Worm (Caenorhabditis elegans): ENCODE measurements around the gene Y48G9A.7.
"Not testable (repeated sequence)": the region's sequence is repeated elsewhere in the genome, so short reads cannot be mapped to it uniquely, and the experiment has no call there.

Gene Y48G9A.7

DNA sequence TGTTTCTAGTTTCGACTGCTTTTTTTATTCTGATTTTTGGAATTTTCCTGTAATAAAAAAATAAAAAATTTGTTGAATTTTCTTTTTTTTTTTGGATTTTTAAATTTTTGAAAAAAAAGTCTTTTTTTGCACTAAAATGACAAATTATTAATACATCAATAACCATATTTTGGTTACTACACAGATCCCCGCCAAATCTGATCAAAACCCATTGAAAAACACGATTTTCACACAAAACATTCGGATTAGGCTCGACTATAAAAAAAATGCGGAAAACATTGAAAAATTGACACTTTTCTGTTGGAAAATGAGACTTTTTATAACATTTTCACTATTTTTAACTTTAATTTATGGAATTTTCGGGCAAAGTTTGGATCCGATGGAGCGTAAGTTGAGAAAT, at the start of gene Y48G9A.7:
Y48G9A.7 (plus strand) TSS at position 301 of the 400 bp plus-strand sequence.
- TF ChIP-seq aly-2 (tag; optimal IDR thresholded peaks at IDR 0.05) (no peak), ceh-82 (tag; optimal IDR thresholded peaks at IDR 0.05) (no peak), ZK546.5 (tag; optimal IDR thresholded peaks at IDR 0.05) (no peak), tbx-2 (tag; optimal IDR thresholded peaks at IDR 0.05) (no peak)

DNA sequence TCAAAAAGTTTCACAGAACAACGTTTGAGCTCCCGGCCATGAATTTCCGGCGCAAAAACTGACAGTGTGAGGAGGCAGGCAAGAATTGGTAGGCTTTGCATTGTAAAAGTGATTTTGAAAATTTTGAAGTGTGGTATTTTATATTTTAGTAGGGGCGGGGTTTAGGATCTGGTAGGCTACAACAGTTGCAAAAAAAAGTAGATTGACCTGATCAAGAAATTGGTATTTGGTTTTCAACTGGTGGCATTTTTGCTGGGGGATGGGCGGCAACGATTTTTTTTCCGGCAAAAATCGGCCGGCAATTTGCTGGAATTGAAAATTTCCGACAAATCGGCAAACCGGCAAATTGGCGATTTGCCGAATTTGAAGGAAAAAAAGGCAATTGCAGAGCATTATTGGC, 49.5 kb upstream of the Y48G9A.7 start, which contains the start of gene ins-16:
ins-16 (minus strand) TSS at position 101 of the 400 bp plus-strand sequence.
- TF ChIP-seq tbx-2 (tag; optimal IDR thresholded peaks at IDR 0.05) (no peak), egl-5 (tag; optimal IDR thresholded peaks at IDR 0.05) (no peak), R02D3.7 (tag; optimal IDR thresholded peaks at IDR 0.05) (no peak), ztf-4 (tag; optimal IDR thresholded peaks at IDR 0.05) (no peak), nhr-76 (tag; optimal IDR thresholded peaks at IDR 0.05) (no peak), unc-62 (GFP tag; optimal IDR thresholded peaks at IDR 0.05) (no peak), lsy-12 (tag; optimal IDR thresholded peaks at IDR 0.05) (no peak), zag-1 (tag; optimal IDR thresholded peaks at IDR 0.05) (no peak), ceh-28 (tag; optimal IDR thresholded peaks at IDR 0.05) (no peak), nhr-237 (tag; optimal IDR thresholded peaks at IDR 0.05) (no peak), egl-27 (tag; optimal IDR thresholded peaks at IDR 0.05) (no peak), elt-2 (tag; optimal IDR thresholded peaks at IDR 0.05) (no peak), ZK546.5 (tag; optimal IDR thresholded peaks at IDR 0.05) (no peak), mdl-1 (tag; optimal IDR thresholded peaks at IDR 0.05) (no peak), nhr-28 (tag; optimal IDR thresholded peaks at IDR 0.05) (no peak), skn-1 (tag; optimal IDR thresholded peaks at IDR 0.05) (no peak), fkh-10 (GFP tag; optimal IDR thresholded peaks at IDR 0.05) (no peak), sea-2 (GFP tag; optimal IDR thresholded peaks at IDR 0.05) (no peak), ztf-11 (tag; optimal IDR thresholded peaks at IDR 0.05) (no peak)

ce11 chrIII:2068248-2068647, 42.1 kb upstream of the Y48G9A.7 start, which contains the start of gene Y39A3A.3:
TSS of gene Y39A3A.3 (minus strand) at chrIII:2068348.
- TF ChIP-seq elt-2 (tag; optimal IDR thresholded peaks at IDR 0.05), result no peak
- no peak for TF ChIP-seq eor-1 (tag; optimal IDR thresholded peaks at IDR 0.05)
- TF ChIP-seq ztf-4 (tag; optimal IDR thresholded peaks at IDR 0.05), result no peak
- no peak for TF ChIP-seq lsy-12 (tag; optimal IDR thresholded peaks at IDR 0.05)

- TF ChIP-seq ztf-4 (tag; optimal IDR thresholded peaks at IDR 0.05) (no peak), zag-1 (tag; optimal IDR thresholded peaks at IDR 0.05) (no peak), fkh-2 (tag; optimal IDR thresholded peaks at IDR 0.05) (no peak), ama-1 (optimal IDR thresholded peaks at IDR 0.05) (no peak), ceh-9 (tag; optimal IDR thresholded peaks at IDR 0.05) (no peak), egl-5 (tag; optimal IDR thresholded peaks at IDR 0.05) (no peak), nhr-28 (tag; optimal IDR thresholded peaks at IDR 0.05) (no peak), nfya-1 (tag; optimal IDR thresholded peaks at IDR 0.05; ENCODE audit: insufficient read depth) (no peak), jun-1 (tag; optimal IDR thresholded peaks at IDR 0.05) (no peak)
Observed at ce11 chrIII:2076546-2077134, 33.7 kb upstream of the Y48G9A.7 start, which contains the start of gene Y39A3A.4. TSS of gene Y39A3A.4 (minus strand) at chrIII:2076596.

DNA sequence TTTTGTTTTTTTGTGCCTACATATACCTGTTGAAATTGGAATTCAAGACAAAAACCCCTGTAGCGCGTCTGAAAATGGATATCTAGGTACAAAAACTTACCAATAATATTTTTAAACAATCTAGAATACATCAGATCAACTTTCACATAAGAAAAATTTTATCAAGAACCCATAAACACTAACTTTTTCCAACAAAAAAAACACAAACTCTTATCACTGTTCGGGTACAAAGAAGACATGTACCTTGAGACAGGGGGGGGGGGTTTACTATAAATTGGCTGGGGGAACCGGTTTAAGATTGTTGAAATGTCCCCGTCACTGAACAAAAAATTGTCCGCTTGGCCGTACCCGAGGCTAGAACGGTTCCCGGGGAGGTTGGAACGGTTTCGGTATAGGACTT, 27.8 kb upstream of the Y48G9A.7 start, which contains the start of gene cpt-3:
cpt-3 (plus strand) TSS at position 301 of the 400 bp plus-strand sequence.
- not testable (repeated sequence) for TF ChIP-seq tbx-2, daf-12, nhr-28 (tag; optimal IDR thresholded peaks at IDR 0.05)

- no peak for TF ChIP-seq zag-1 (tag; optimal IDR thresholded peaks at IDR 0.05)
Observed at ce11 chrIII:2084829-2085228, 25.5 kb upstream of the Y48G9A.7 start.

ce11 chrIII:2089453-2089852, 20.9 kb upstream of the Y48G9A.7 start:
- TF ChIP-seq elt-2 (tag; optimal IDR thresholded peaks at IDR 0.05) (peak; percentile 44), fkh-10 (GFP tag; optimal IDR thresholded peaks at IDR 0.05) (no peak), nhr-237 (tag; optimal IDR thresholded peaks at IDR 0.05) (no peak), ztf-11 (tag; optimal IDR thresholded peaks at IDR 0.05) (no peak), pha-4 (tag; optimal IDR thresholded peaks at IDR 0.05) (peak; percentile 71), hmg-11 (tag; optimal IDR thresholded peaks at IDR 0.05) (peak; percentile 70), egl-5 (tag; optimal IDR thresholded peaks at IDR 0.05) (no peak), ztf-4 (tag; optimal IDR thresholded peaks at IDR 0.05) (no peak), R02D3.7 (tag; optimal IDR thresholded peaks at IDR 0.05) (no peak), nfya-1 (tag; optimal IDR thresholded peaks at IDR 0.05; ENCODE audit: insufficient read depth) (peak; percentile 57)

Measured in whole organism, L3 larva.